Worm (Caenorhabditis elegans) whole organism, late embryonic: ENCODE results near the gene casy-1.
A peak's percentile ranks its signal among the peaks of the same experiment; 100 is the strongest.

Experiments
- C08G9.2 ChIP-seq: sonication (generic microtip); optimal IDR thresholded peaks from 2 replicates; lab custom pipeline; 2016; ENCODE audit warnings: mild to moderate bottlenecking, missing genetic modification characterization, moderate library complexity, missing compliant biosample characterization
- C38D4.7 ChIP-seq: fragments of 200-800 bp; sonication (Bioruptor generic); optimal IDR thresholded peaks from 2 replicates; lab custom pipeline; 2018; ENCODE audit warnings: mild to moderate bottlenecking, missing genetic modification characterization, moderate library complexity, missing compliant biosample characterization
- F13H6.1 ChIP-seq: sonication (generic microtip); optimal IDR thresholded peaks from 2 replicates; lab custom pipeline; 2016; ENCODE audit warnings: missing genetic modification characterization, missing compliant biosample characterization
- ama-1 ChIP-seq: fragments of 150-350 bp; optimal IDR thresholded peaks from 2 replicates; lab custom pipeline; 2014
- ceh-18 ChIP-seq: sonication (generic microtip); optimal IDR thresholded peaks from 2 replicates; lab custom pipeline; 2016; ENCODE audit warnings: missing genetic modification characterization, missing compliant biosample characterization
- ceh-2 ChIP-seq: sonication (generic microtip); optimal IDR thresholded peaks from 2 replicates; lab custom pipeline; 2016; ENCODE audit warnings: missing genotype, missing genetic modification characterization, missing compliant biosample characterization
- ceh-22 ChIP-seq: sonication (generic microtip); optimal IDR thresholded peaks from 2 replicates; lab custom pipeline; 2017; ENCODE audit warnings: missing biosample characterization, missing genetic modification characterization
- ceh-30 ChIP-seq: fragments of 150-350 bp; optimal IDR thresholded peaks from 2 replicates; lab custom pipeline; 2014; ENCODE audit warnings: missing biosample characterization, missing genetic modification characterization
- ceh-31 ChIP-seq: sonication (generic microtip); optimal IDR thresholded peaks from 2 replicates; lab custom pipeline; 2016; ENCODE audit warnings: missing genetic modification characterization, missing compliant biosample characterization
- ceh-45 ChIP-seq: fragments of 200-800 bp; sonication (Bioruptor generic); IDR thresholded peaks from 2 replicates; pipeline ENCODE4 v1.3.6; 2022; ENCODE audit warnings: missing genetic modification reagents, missing genetic modification characterization, missing compliant biosample characterization
- ceh-6 ChIP-seq: fragments of 200-800 bp; sonication (Bioruptor generic); optimal IDR thresholded peaks from 2 replicates; lab custom pipeline; 2018; ENCODE audit warnings: mild to moderate bottlenecking, missing genetic modification characterization, missing compliant biosample characterization
- ceh-9 ChIP-seq: sonication (generic microtip); optimal IDR thresholded peaks from 2 replicates; lab custom pipeline; 2016; ENCODE audit warnings: mild to moderate bottlenecking, missing genetic modification characterization, inconsistent platforms, missing compliant biosample characterization
- che-1 ChIP-seq: sonication (generic microtip); optimal IDR thresholded peaks from 2 replicates; lab custom pipeline; 2016; ENCODE audit warnings: mild to moderate bottlenecking, missing genetic modification characterization, missing compliant biosample characterization
- elt-4 ChIP-seq: sonication (generic microtip); optimal IDR thresholded peaks from 2 replicates; lab custom pipeline; 2016; ENCODE audit warnings: missing genetic modification characterization, missing compliant biosample characterization
- fax-1 ChIP-seq: sonication (generic microtip); optimal IDR thresholded peaks from 2 replicates; lab custom pipeline; 2016; ENCODE audit warnings: missing genotype, missing genetic modification characterization, missing compliant biosample characterization
- hlh-30 ChIP-seq: sonication (generic microtip); optimal IDR thresholded peaks from 2 replicates; lab custom pipeline; 2017; ENCODE audit warnings: antibody characterized with exemption, missing genetic modification characterization, missing compliant biosample characterization; ENCODE audit not compliant: insufficient read depth
- madf-2 ChIP-seq: sonication (generic microtip); optimal IDR thresholded peaks from 2 replicates; lab custom pipeline; 2017; ENCODE audit warnings: missing genetic modification characterization, missing compliant biosample characterization
- mec-3 ChIP-seq: sonication (generic microtip); optimal IDR thresholded peaks from 2 replicates; lab custom pipeline; 2016; ENCODE audit warnings: borderline replicate concordance, missing genetic modification characterization, missing compliant biosample characterization
- nfya-1 ChIP-seq: sonication (generic microtip); optimal IDR thresholded peaks from 2 replicates; lab custom pipeline; 2017; ENCODE audit warnings: missing genetic modification characterization, mild to moderate bottlenecking, missing compliant biosample characterization, antibody characterized with exemption, moderate library complexity
- nhr-11 ChIP-seq: fragments of 150-350 bp; optimal IDR thresholded peaks from 2 replicates; lab custom pipeline; 2014; ENCODE audit warnings: missing biosample characterization, missing genetic modification characterization
- npax-4 ChIP-seq: sonication (generic microtip); optimal IDR thresholded peaks from 2 replicates; lab custom pipeline; 2016; ENCODE audit warnings: missing genetic modification characterization, missing compliant biosample characterization
- pag-3 ChIP-seq: sonication (generic microtip); optimal IDR thresholded peaks from 2 replicates; lab custom pipeline; 2016; ENCODE audit warnings: missing compliant biosample characterization, missing genetic modification characterization, borderline replicate concordance
- pat-9 ChIP-seq: fragments of 200-800 bp; sonication (Bioruptor generic); optimal IDR thresholded peaks from 2 replicates; lab custom pipeline; 2018; ENCODE audit warnings: mild to moderate bottlenecking, missing genetic modification characterization, moderate library complexity, missing compliant biosample characterization
- pax-1 ChIP-seq: fragments of 150-350 bp; optimal IDR thresholded peaks from 2 replicates; lab custom pipeline; 2014; ENCODE audit warnings: missing biosample characterization, missing genetic modification characterization
- pqm-1 ChIP-seq: sonication (generic microtip); optimal IDR thresholded peaks from 2 replicates; lab custom pipeline; 2016; ENCODE audit warnings: missing genetic modification characterization, missing compliant biosample characterization
- ref-2 ChIP-seq: sonication (generic microtip); optimal IDR thresholded peaks from 2 replicates; lab custom pipeline; 2016; ENCODE audit warnings: missing genetic modification characterization, missing compliant biosample characterization
- sdc-2 ChIP-seq: sonication (generic microtip); optimal IDR thresholded peaks from 2 replicates; lab custom pipeline; 2016; ENCODE audit warnings: missing genotype, missing genetic modification characterization, missing compliant biosample characterization
- sox-2 ChIP-seq: fragments of 200-800 bp; sonication (Bioruptor generic); IDR thresholded peaks from 2 replicates; pipeline ENCODE4 v1.3.6; 2022; ENCODE audit warnings: missing genetic modification reagents, missing genetic modification characterization, missing compliant biosample characterization
- tbx-7 ChIP-seq: sonication (generic microtip); optimal IDR thresholded peaks from 2 replicates; lab custom pipeline; 2016; ENCODE audit warnings: missing genotype, missing genetic modification characterization, missing compliant biosample characterization
- ttx-3 ChIP-seq: sonication (generic microtip); optimal IDR thresholded peaks from 2 replicates; lab custom pipeline; 2016; ENCODE audit warnings: missing genetic modification reagents, missing genetic modification characterization, missing compliant biosample characterization
- unc-3 ChIP-seq, 2 experiments: fragments of 200-800 bp in 1 of 2; sonication (Bioruptor generic) in 1 of 2; sonication (generic microtip) in 1 of 2; conservative IDR thresholded peaks in 1 of 2; optimal IDR thresholded peaks in 1 of 2; 2 replicates each; pipeline versions ENCODE4 v1.3.6 to Lab custom; 2016 to 2022; ENCODE audit warnings: missing compliant biosample characterization in 2 of 2, missing genetic modification characterization in 2 of 2, missing genetic modification reagents in 1 of 2
- unc-42 ChIP-seq: sonication (generic microtip); optimal IDR thresholded peaks from 2 replicates; lab custom pipeline; 2016; ENCODE audit warnings: missing genotype, missing genetic modification characterization, missing compliant biosample characterization
- unc-55 ChIP-seq: sonication (generic microtip); optimal IDR thresholded peaks from 2 replicates; lab custom pipeline; 2017; ENCODE audit warnings: missing biosample characterization, missing genetic modification reagents, missing genetic modification characterization
- zip-5 ChIP-seq: sonication (generic microtip); optimal IDR thresholded peaks from 2 replicates; lab custom pipeline; 2016; ENCODE audit warnings: missing genetic modification characterization, missing compliant biosample characterization

casy-1 gene

DNA sequence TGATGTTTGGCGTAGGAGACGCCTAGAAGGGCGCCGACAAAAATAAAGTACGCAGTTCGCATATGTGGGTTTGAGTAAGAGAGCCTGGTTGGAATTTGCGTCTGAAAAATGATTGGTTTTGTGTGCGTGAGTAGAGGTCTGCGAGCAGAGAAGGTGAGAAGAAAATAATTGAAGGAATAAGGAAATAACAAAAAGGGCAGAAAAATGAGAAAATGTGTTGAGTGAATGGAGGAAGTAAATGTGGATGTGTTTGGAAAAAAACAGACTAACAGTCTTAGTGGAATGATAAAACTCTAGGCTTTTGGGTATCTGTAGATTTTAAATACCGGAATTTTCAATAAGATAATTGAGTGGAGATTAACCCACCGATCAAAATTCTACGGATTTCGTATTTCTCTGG lies at the start of gene casy-1:
TSS of gene casy-1 (minus strand) at position 101 of the 400 bp plus-strand sequence.
- TF ChIP-seq sox-2 (GFP tag; lab: Robert Waterston, UW) (no peak), pat-9 (tag; lab: Kevin White, UChicago) (no peak), zip-5 (tag; lab: Kevin White, UChicago) (no peak), C38D4.7 (GFP tag; lab: Kevin White, UChicago) (no peak), ceh-6 (GFP tag; lab: Kevin White, UChicago) (no peak), pqm-1 (tag; lab: Kevin White, UChicago) (no peak), sdc-2 (tag; lab: Kevin White, UChicago) (no peak), ceh-18 (tag; lab: Kevin White, UChicago) (no peak), ceh-22 (tag; lab: Kevin White, UChicago) (no peak), pax-1 (tag; lab: Kevin White, UChicago) (no peak), nhr-11 (tag; lab: Kevin White, UChicago) (no peak), ceh-2 (tag; lab: Kevin White, UChicago) (no peak), nfya-1 (tag; lab: Kevin White, UChicago) (no peak), ceh-30 (no peak), ref-2 (no peak), F13H6.1 (tag; lab: Kevin White, UChicago) (no peak), hlh-30 (tag; lab: Kevin White, UChicago) (no peak), unc-42 (tag; lab: Kevin White, UChicago) (no peak)

DNA sequence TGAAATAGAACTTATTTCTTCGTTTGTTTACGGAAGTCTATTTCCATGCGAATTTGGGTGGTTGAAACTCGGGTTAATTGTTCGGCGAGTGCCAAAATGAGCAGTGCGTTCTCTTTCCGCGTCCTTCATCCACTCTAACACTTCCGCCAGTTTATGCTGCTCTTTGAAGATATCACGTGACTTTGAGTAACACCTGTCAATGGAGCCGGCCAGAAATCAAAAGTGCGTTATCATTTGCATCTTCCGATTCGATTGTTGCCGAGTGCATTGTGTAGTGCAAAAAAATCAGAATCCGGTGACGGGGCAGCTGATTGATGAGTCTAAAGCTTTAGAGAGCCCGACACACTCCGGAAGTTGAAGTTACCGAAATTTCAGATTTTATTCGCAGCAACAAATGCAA lies 44.5 kb upstream of the casy-1 start:
- TF ChIP-seq hlh-30 (tag; lab: Kevin White, UChicago) (peak; percentile 46), ama-1 (lab: Kevin White, UChicago) (no peak), unc-55 (GFP tag; lab: Kevin White, UChicago) (peak; percentile 68)

DNA sequence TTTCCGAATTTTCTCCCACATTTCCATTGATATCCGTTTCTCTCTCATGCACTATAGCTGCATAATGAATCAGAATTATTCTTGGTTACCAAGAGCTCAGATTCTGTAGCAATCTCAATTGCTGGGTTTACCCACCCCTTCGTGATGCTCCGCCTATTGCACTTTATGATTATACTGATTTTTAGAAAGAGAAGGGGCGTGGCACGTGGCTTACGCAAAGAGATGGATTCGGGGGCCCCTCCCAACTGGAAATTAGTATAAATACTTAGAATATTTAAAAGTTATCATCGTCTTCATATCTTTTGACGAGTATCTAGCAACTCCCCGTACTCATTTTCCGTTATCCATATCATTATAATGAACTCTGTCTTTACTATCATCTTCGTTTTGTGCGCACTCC lies 43.7 kb upstream of the casy-1 start, which contains the start of gene ins-6:
TSS of gene ins-6 (plus strand) at position 301 of the 400 bp plus-strand sequence.
- no peak for TF ChIP-seq pag-3 (tag; lab: Kevin White, UChicago)
- no peak for TF ChIP-seq C08G9.2 (tag; lab: Kevin White, UChicago)
- no peak for TF ChIP-seq che-1 (tag; lab: Kevin White, UChicago)
- no peak for TF ChIP-seq madf-2
- no peak for TF ChIP-seq ceh-45 (GFP tag; lab: Robert Waterston, UW)
- TF ChIP-seq zip-5 (tag; lab: Kevin White, UChicago): no peak
- TF ChIP-seq ttx-3 (tag; lab: Kevin White, UChicago): no peak
- no peak for TF ChIP-seq ceh-9 (tag; lab: Kevin White, UChicago)
- TF ChIP-seq ceh-2 (tag; lab: Kevin White, UChicago): no peak
- TF ChIP-seq unc-42 (tag; lab: Kevin White, UChicago): no peak
- TF ChIP-seq unc-3 (GFP tag; conservative IDR thresholded peaks at IDR 0.05; lab: Robert Waterston, UW): no peak
- no peak for TF ChIP-seq unc-3 (tag; optimal IDR thresholded peaks at IDR 0.05; lab: Kevin White, UChicago)
- TF ChIP-seq ama-1 (lab: Kevin White, UChicago): no peak
- TF ChIP-seq C38D4.7 (GFP tag; lab: Kevin White, UChicago): no peak
- TF ChIP-seq tbx-7 (tag; lab: Kevin White, UChicago): no peak
- TF ChIP-seq npax-4 (tag; lab: Kevin White, UChicago): no peak
- TF ChIP-seq unc-55 (GFP tag; lab: Kevin White, UChicago): no peak
- TF ChIP-seq mec-3: no peak
- no peak for TF ChIP-seq elt-4 (tag; lab: Kevin White, UChicago)

DNA sequence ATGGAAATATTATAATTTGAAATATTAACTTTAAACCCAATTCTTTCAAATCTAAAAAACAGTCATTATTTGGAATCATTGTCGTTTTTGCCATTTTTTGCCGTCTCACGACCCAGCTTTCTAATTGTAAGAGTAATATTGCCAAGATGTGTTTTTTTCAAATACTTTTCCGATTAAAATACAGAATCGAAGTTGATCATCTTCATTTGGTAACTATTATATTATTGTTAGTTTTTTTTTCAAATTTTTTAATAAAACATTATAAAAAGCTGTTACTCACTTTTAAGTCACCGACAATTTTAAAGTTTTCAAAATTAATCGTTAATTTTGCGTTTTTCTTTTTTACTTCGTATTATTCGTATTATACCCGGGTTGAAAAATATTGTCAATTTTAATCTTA lies 40.8 kb upstream of the casy-1 start, which contains the start of gene ins-5:
TSS of gene ins-5 (plus strand) at position 301 of the 400 bp plus-strand sequence.
- TF ChIP-seq fax-1 (tag; lab: Kevin White, UChicago) (no peak), nhr-11 (tag; lab: Kevin White, UChicago) (no peak), ceh-31 (tag; lab: Kevin White, UChicago) (no peak), pqm-1 (tag; lab: Kevin White, UChicago) (no peak), ceh-6 (GFP tag; lab: Kevin White, UChicago) (no peak), tbx-7 (tag; lab: Kevin White, UChicago) (no peak), pax-1 (tag; lab: Kevin White, UChicago) (no peak)
